Fruit fly (Drosophila melanogaster): ENCODE measurements around the gene Jasper.
A peak's percentile ranks its signal among the peaks of the same experiment; 100 is the strongest.

Jasper gene

dm6 chr3R:30004648-30005047, 47.7 kb upstream of the Jasper start, which contains the start of the genes Nlp and Nph (continued):
- TF ChIP-seq h (optimal IDR thresholded peaks at IDR 0.05) (no peak), Oaz (GFP tag; IDR thresholded peaks at IDR 0.05) (no peak), tin (GFP tag; optimal IDR thresholded peaks at IDR 0.05) (peak; percentile 43), Scr (GFP tag; IDR thresholded peaks at IDR 0.05; ENCODE audit: partially characterized antibody) (peak; percentile 90), PHDP (tag; optimal IDR thresholded peaks at IDR 0.05) (no peak), MTF-1 (GFP tag; optimal IDR thresholded peaks at IDR 0.05; ENCODE audit: borderline replicate concordance) (no peak), CG11093 (GFP tag; IDR thresholded peaks at IDR 0.05) (no peak), onecut (GFP tag; IDR thresholded peaks at IDR 0.05) (peak; percentile 41; the same call in 1 of the 2 replicates), slbo (GFP tag; IDR thresholded peaks at IDR 0.05) (peak; percentile 45), CG11696 (GFP tag; IDR thresholded peaks at IDR 0.05) (no peak), CG10979 (tag; optimal IDR thresholded peaks at IDR 0.05) (peak; percentile 15), unc-4 (GFP tag; IDR thresholded peaks at IDR 0.05; ENCODE audit: partially characterized antibody) (peak; percentile 90), Adf1 (GFP tag; IDR thresholded peaks at IDR 0.05) (0 out of 2 replicates have a peak, but pooled peaks have one; percentile 7), CG14050 (GFP tag; IDR thresholded peaks at IDR 0.05) (no peak), trem (tag; optimal IDR thresholded peaks at IDR 0.05) (peak; percentile 90), jumu (GFP tag; optimal IDR thresholded peaks at IDR 0.05) (no peak), tx (GFP tag; optimal IDR thresholded peaks at IDR 0.05) (no peak), CG7963 (GFP tag; IDR thresholded peaks at IDR 0.05; ENCODE audit: partially characterized antibody) (peak; percentile 62), CG17186 (GFP tag; optimal IDR thresholded peaks at IDR 0.05) (peak; percentile 80), slou (GFP tag; optimal IDR thresholded peaks at IDR 0.05) (no peak), CG6689 (GFP tag; IDR thresholded peaks at IDR 0.05) (no peak), CG1603 (tag; optimal IDR thresholded peaks at IDR 0.05) (peak; percentile 79), Optix (GFP tag; IDR thresholded peaks at IDR 0.05) (no peak), CG3847 (GFP tag; IDR thresholded peaks at IDR 0.05) (0 out of 2 replicates have a peak, but pooled peaks have one; percentile 53), cwo (GFP tag; optimal IDR thresholded peaks at IDR 0.05) (peak; percentile 33), Max (GFP tag; optimal IDR thresholded peaks at IDR 0.05) (peak; percentile 87), usp (GFP tag; optimal IDR thresholded peaks at IDR 0.05) (no peak), danr (GFP tag; IDR thresholded peaks at IDR 0.05) (no peak), Rfx (GFP tag; IDR thresholded peaks at IDR 0.05) (peak; percentile 48; the same call in 1 of the 2 replicates), CG18011 (GFP tag; optimal IDR thresholded peaks at IDR 0.05) (peak; percentile 30), CG13624 (GFP tag; optimal IDR thresholded peaks at IDR 0.05) (peak; percentile 28), pb (GFP tag; optimal IDR thresholded peaks at IDR 0.05) (no peak), CG3163 (GFP tag; optimal IDR thresholded peaks at IDR 0.05) (no peak), CG4820 (GFP tag; optimal IDR thresholded peaks at IDR 0.05) (no peak), CG12744 (GFP tag; optimal IDR thresholded peaks at IDR 0.05) (no peak), CG9437 (GFP tag; optimal IDR thresholded peaks at IDR 0.05) (no peak), al (GFP tag; IDR thresholded peaks at IDR 0.05) (no peak), CG11695 (GFP tag; IDR thresholded peaks at IDR 0.05) (no peak), fd96Cb (tag; optimal IDR thresholded peaks at IDR 0.05) (no peak), mam (GFP tag; optimal IDR thresholded peaks at IDR 0.05) (peak; percentile 36), CG18262 (tag; optimal IDR thresholded peaks at IDR 0.05) (peak; percentile 32), eyg (GFP tag; optimal IDR thresholded peaks at IDR 0.05) (no peak), CG3995 (GFP tag; optimal IDR thresholded peaks at IDR 0.05) (peak; percentile 64), Sin3A (optimal IDR thresholded peaks at IDR 0.05) (peak; percentile 84), knrl (GFP tag; IDR thresholded peaks at IDR 0.05; ENCODE audit: partially characterized antibody) (peak; percentile 88), Sox100B (GFP tag; optimal IDR thresholded peaks at IDR 0.05) (no peak), Rx (GFP tag; IDR thresholded peaks at IDR 0.05) (no peak), fd3F (GFP tag; optimal IDR thresholded peaks at IDR 0.05) (no peak), Dek (tag; optimal IDR thresholded peaks at IDR 0.05) (no peak), emc (GFP tag; optimal IDR thresholded peaks at IDR 0.05) (no peak), prd (optimal IDR thresholded peaks at IDR 0.05) (no peak), prd (GFP tag; IDR thresholded peaks at IDR 0.05) (no peak), ab (GFP tag; optimal IDR thresholded peaks at IDR 0.05) (no peak)
